Fruit fly (Drosophila melanogaster): Measurements from ENCODE around the gene YL-1.

YL-1 gene

dm6 chr2L:11014018-11014611 is 43.9 kb downstream of the YL-1 start:
- TF ChIP-seq CG8765 (GFP tag; IDR thresholded peaks at IDR 0.05) (no peak), HLH3B (GFP tag; IDR thresholded peaks at IDR 0.05) (no peak), Med (GFP tag) (peak; percentile 44), E2f2 (GFP tag; IDR thresholded peaks at IDR 0.05) (no peak), Spps (tag; optimal IDR thresholded peaks at IDR 0.05) (no peak), CG10959 (GFP tag; IDR thresholded peaks at IDR 0.05) (no peak), CG3281 (GFP tag; optimal IDR thresholded peaks at IDR 0.05) (no peak), ara (GFP tag; IDR thresholded peaks at IDR 0.05) (0 out of 2 replicates have a peak, but pooled peaks have one; percentile 20), dmrt99B (tag; optimal IDR thresholded peaks at IDR 0.05) (no peak), al (GFP tag; IDR thresholded peaks at IDR 0.05) (no peak), stwl (tag; optimal IDR thresholded peaks at IDR 0.05) (peak; percentile 14), CG34224 (GFP tag; IDR thresholded peaks at IDR 0.05; ENCODE audit: partially characterized antibody) (0 out of 3 replicates have a peak, but pooled peaks have one; percentile 14), CG16863 (GFP tag; optimal IDR thresholded peaks at IDR 0.05) (no peak), prd (optimal IDR thresholded peaks at IDR 0.05) (no peak), prd (GFP tag; IDR thresholded peaks at IDR 0.05) (0 out of 3 replicates have a peak, but pooled peaks have one; percentile 14), Dll (GFP tag; IDR thresholded peaks at IDR 0.05; ENCODE audit: partially characterized antibody) (0 out of 4 replicates have a peak, but pooled peaks have one; percentile 22), Sry-β (GFP tag; optimal IDR thresholded peaks at IDR 0.05) (no peak), CG10274 (GFP tag; optimal IDR thresholded peaks at IDR 0.05) (no peak), CG11247 (GFP tag; IDR thresholded peaks at IDR 0.05) (0 out of 2 replicates have a peak, but pooled peaks have one; percentile 27), CG6254 (GFP tag; optimal IDR thresholded peaks at IDR 0.05) (no peak), CG10979 (tag; optimal IDR thresholded peaks at IDR 0.05) (no peak), Ets65A (GFP tag) (peak; percentile 86), CG17328 (GFP tag; IDR thresholded peaks at IDR 0.05) (0 out of 2 replicates have a peak, but pooled peaks have one; percentile 16), Ada2b (GFP tag; IDR thresholded peaks at IDR 0.05) (no peak), twi (tag; optimal IDR thresholded peaks at IDR 0.05) (no peak), Tbp (GFP tag; optimal IDR thresholded peaks at IDR 0.05) (no peak), CG4424 (GFP tag; optimal IDR thresholded peaks at IDR 0.05) (peak; percentile 96), CG8944 (GFP tag; optimal IDR thresholded peaks at IDR 0.05) (no peak), HmgZ (tag; optimal IDR thresholded peaks at IDR 0.05) (no peak), Dref (GFP tag; IDR thresholded peaks at IDR 0.05) (0 out of 2 replicates have a peak, but pooled peaks have one; percentile 27), CG11504 (tag; optimal IDR thresholded peaks at IDR 0.05) (peak; percentile 89), CG1233 (GFP tag; optimal IDR thresholded peaks at IDR 0.05) (no peak), Abd-B (GFP tag; optimal IDR thresholded peaks at IDR 0.05) (no peak), nerfin-1 (tag; optimal IDR thresholded peaks at IDR 0.05) (no peak)

dm6 chr2L:11014671-11015070 is 44.4 kb downstream of the YL-1 start:
- TF ChIP-seq slbo (GFP tag; IDR thresholded peaks at IDR 0.05), result no peak
- TF ChIP-seq dmrt11E (tag; optimal IDR thresholded peaks at IDR 0.05), result peak; percentile 4
- TF ChIP-seq lola (GFP tag; optimal IDR thresholded peaks at IDR 0.05), result peak in 1 of 3 experiments; percentile 17
- no peak for TF ChIP-seq corto (GFP tag; optimal IDR thresholded peaks at IDR 0.05)
- peak; percentile 15; the same call in 1 of the 3 replicates for TF ChIP-seq row (GFP tag; IDR thresholded peaks at IDR 0.05)
- peak; percentile 25 for TF ChIP-seq CG10979 (tag; optimal IDR thresholded peaks at IDR 0.05)
- TF ChIP-seq ftz-f1 (GFP tag; optimal IDR thresholded peaks at IDR 0.05), result no peak
- peak; percentile 53 for TF ChIP-seq CG6254 (GFP tag; optimal IDR thresholded peaks at IDR 0.05)
- TF ChIP-seq bsh (GFP tag; optimal IDR thresholded peaks at IDR 0.05), result peak; percentile 28 to 55
- peak; percentile 28 for TF ChIP-seq gem (tag; optimal IDR thresholded peaks at IDR 0.05)
